Worm (Caenorhabditis elegans): ENCODE data around the gene gpa-13.

DNA sequence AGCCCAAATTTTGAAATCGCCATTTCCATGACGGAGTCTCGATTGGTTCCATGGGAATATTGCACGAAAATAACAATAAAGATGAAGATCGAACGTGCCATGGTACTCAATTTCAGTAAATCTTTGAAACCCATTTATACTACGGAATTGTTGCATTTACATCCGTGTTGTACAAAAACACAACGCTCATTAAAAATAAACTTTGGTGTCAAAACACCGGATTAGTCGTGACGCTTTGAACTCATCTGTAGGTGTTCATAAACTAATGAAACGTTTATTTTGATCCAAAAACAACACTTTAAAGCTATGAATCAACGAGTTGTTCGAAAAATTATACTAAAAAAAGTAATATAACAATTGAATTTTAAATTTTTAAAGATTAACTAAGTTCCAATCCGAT is 40.6 kb downstream of the gpa-13 start, which contains the start of gene R11D1.4:
- TF ChIP-seq nhr-90 (tag; optimal IDR thresholded peaks at IDR 0.05; ENCODE audit: poor library complexity) (no peak), fkh-8 (tag; optimal IDR thresholded peaks at IDR 0.05) (no peak), unc-62 (GFP tag; optimal IDR thresholded peaks at IDR 0.05) (no peak), fos-1 (tag; optimal IDR thresholded peaks at IDR 0.05) (no peak), nhr-11 (tag; optimal IDR thresholded peaks at IDR 0.05) (no peak), tbx-2 (tag; optimal IDR thresholded peaks at IDR 0.05) (no peak), sptf-1 (tag; optimal IDR thresholded peaks at IDR 0.05) (no peak), elt-3 (tag; optimal IDR thresholded peaks at IDR 0.05) (no peak), unc-86 (tag; optimal IDR thresholded peaks at IDR 0.05) (no peak), C34B4.2 (tag; optimal IDR thresholded peaks at IDR 0.05) (no peak), ztf-4 (tag; optimal IDR thresholded peaks at IDR 0.05) (no peak), efl-3 (GFP tag; optimal IDR thresholded peaks at IDR 0.05) (no peak)

Data from whole organism, L1 larva.